Worm (Caenorhabditis elegans) whole organism, midembryonic: ENCODE measurements around the gene Y38H6C.4.

Experiments used
- T22C8.4 ChIP-seq: fragments of 200-800 bp; sonication (Bioruptor generic); IDR thresholded peaks from 2 replicates; pipeline ENCODE4 v1.3.6; 2022; ENCODE audit warnings: missing genetic modification characterization, missing compliant biosample characterization
- cog-1 ChIP-seq: sonication (generic microtip); optimal IDR thresholded peaks from 2 replicates; lab custom pipeline; 2016; ENCODE audit warnings: missing genetic modification characterization, missing compliant biosample characterization
- flt-1 ChIP-seq: fragments of 200-800 bp; sonication (Bioruptor generic); IDR thresholded peaks from 2 replicates; pipeline ENCODE4 v1.3.6; 2022; ENCODE audit warnings: missing genetic modification characterization, missing compliant biosample characterization
- klf-2 ChIP-seq: fragments of 200-800 bp; sonication (Bioruptor generic); conservative IDR thresholded peaks from 2 replicates; pipeline ENCODE4 v1.3.6; 2022; ENCODE audit warnings: missing genetic modification reagents, missing genetic modification characterization, missing compliant biosample characterization
- med-1 ChIP-seq: sonication (generic microtip); optimal IDR thresholded peaks from 2 replicates; lab custom pipeline; 2017; ENCODE audit warnings: missing genetic modification characterization, mild to moderate bottlenecking, missing compliant biosample characterization, antibody characterized with exemption, missing genetic modification reagents; ENCODE audit not compliant: insufficient read depth
- ref-1 ChIP-seq: fragments of 200-800 bp; sonication (Bioruptor generic); conservative IDR thresholded peaks from 2 replicates; pipeline ENCODE4 v1.3.6; 2022; ENCODE audit warnings: missing genetic modification reagents, missing genetic modification characterization, missing compliant biosample characterization
- tab-1 ChIP-seq: fragments of 200-800 bp; sonication (Bioruptor generic); IDR thresholded peaks from 2 replicates; pipeline ENCODE4 v1.3.6; 2022; ENCODE audit warnings: missing genetic modification characterization, missing compliant biosample characterization
- ztf-23 ChIP-seq: fragments of 200-800 bp; sonication (Bioruptor generic); IDR thresholded peaks from 2 replicates; pipeline ENCODE4 v1.3.6; 2022; ENCODE audit warnings: missing genetic modification reagents, missing genetic modification characterization, missing compliant biosample characterization
- ztf-29 ChIP-seq: fragments of 200-800 bp; sonication (Bioruptor generic); IDR thresholded peaks from 2 replicates; pipeline ENCODE4 v1.3.6; 2022; ENCODE audit warnings: missing genetic modification reagents, missing genetic modification characterization, missing compliant biosample characterization

The Y38H6C.4 gene

ce11 chrV:20480790-20481189, 24.1 kb downstream of the Y38H6C.4 start:
- TF ChIP-seq ref-1 (GFP tag; lab: Robert Waterston, UW) (no peak), tab-1 (GFP tag; lab: Robert Waterston, UW) (no peak), ztf-23 (GFP tag; lab: Robert Waterston, UW) (no peak), T22C8.4 (GFP tag; lab: Robert Waterston, UW) (no peak), flt-1 (GFP tag; lab: Robert Waterston, UW) (no peak), cog-1 (no peak), ztf-29 (no peak), klf-2 (GFP tag; lab: Robert Waterston, UW) (no peak), med-1 (GFP tag; lab: Kevin White, UChicago) (no peak)

DNA sequence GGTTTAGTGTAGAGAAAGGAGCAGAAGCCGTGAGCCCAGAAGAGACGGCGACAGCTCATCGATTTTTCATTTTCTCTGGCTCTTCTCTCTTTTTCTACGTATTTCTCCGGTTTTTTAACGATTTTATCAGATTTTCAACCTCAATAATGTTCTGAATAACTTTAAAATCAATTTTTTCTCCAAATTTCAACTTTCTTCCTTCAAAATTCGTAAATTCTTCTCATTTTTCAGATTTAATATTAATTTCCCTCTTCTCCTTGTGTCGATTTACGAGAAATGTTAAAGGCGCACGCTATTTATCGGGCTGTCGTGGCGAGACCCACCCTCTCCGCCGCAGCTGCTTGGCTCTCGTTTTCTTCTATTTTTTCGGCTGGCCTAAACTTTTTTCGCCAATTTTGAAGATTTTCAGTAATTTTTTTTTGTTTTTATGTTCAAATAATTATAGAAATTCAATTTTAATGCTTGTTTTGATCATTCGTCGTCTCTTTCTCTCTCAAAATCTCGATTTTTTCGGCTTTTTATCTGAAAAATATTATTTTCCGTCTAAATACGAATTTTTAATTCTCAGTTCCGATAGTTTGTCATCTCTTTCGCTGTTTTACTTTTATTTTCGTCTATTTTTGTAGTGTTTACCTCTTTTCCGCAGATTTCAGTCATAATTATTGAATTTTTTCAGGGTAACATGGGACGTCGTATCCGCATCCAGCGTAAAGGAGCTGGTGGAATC, 25.7 kb downstream of the Y38H6C.4 start, which contains the start of the genes calf-1 and rpl-2:
TSS of gene calf-1 (minus strand) at position 77 of the 727 bp plus-strand sequence.
TSS of gene rpl-2 (plus strand) at position 677 of the 727 bp plus-strand sequence.
- no peak for TF ChIP-seq cog-1

DNA sequence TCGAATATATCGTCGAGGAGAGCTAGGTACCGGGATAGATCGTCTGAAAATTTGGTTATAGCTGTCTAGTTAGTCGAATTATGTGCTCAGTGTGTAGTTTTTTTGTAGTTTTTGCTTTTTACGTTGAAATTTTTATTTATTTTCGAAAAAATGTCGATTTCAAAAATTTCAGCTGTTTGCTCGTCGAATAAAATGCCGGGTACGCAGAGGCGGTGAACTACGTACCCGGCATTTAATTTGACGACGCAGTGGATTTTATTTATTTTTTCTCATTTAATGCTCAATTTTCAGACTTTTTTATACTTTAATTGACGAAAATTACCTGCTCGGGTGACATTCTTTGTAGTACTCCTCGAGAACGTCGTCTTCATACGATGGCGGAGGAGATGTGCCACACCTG, 27.9 kb downstream of the Y38H6C.4 start:
- TF ChIP-seq ztf-23 (GFP tag; lab: Robert Waterston, UW) (no peak), ref-1 (GFP tag; lab: Robert Waterston, UW) (no peak), T22C8.4 (GFP tag; lab: Robert Waterston, UW) (no peak), klf-2 (GFP tag; lab: Robert Waterston, UW) (no peak), cog-1 (no peak), flt-1 (GFP tag; lab: Robert Waterston, UW) (no peak), tab-1 (GFP tag; lab: Robert Waterston, UW) (no peak), med-1 (GFP tag; lab: Kevin White, UChicago) (no peak), ztf-29 (no peak)

- TF ChIP-seq klf-2 (GFP tag; lab: Robert Waterston, UW), result no peak
- no peak for TF ChIP-seq T22C8.4 (GFP tag; lab: Robert Waterston, UW)
- TF ChIP-seq med-1 (GFP tag; lab: Kevin White, UChicago), result no peak
- no peak for TF ChIP-seq flt-1 (GFP tag; lab: Robert Waterston, UW)
- no peak for TF ChIP-seq ztf-29
- no peak for TF ChIP-seq ref-1 (GFP tag; lab: Robert Waterston, UW)
- no peak for TF ChIP-seq cog-1
- no peak for TF ChIP-seq ztf-23 (GFP tag; lab: Robert Waterston, UW)
- TF ChIP-seq tab-1 (GFP tag; lab: Robert Waterston, UW), result no peak
Observed at ce11 chrV:20476514-20476913, 28.4 kb downstream of the Y38H6C.4 start.

- TF ChIP-seq T22C8.4 (GFP tag; lab: Robert Waterston, UW) (no peak), tab-1 (GFP tag; lab: Robert Waterston, UW) (no peak), klf-2 (GFP tag; lab: Robert Waterston, UW) (no peak), flt-1 (GFP tag; lab: Robert Waterston, UW) (no peak), ref-1 (GFP tag; lab: Robert Waterston, UW) (no peak), med-1 (GFP tag; lab: Kevin White, UChicago) (no peak), ztf-29 (no peak), ztf-23 (GFP tag; lab: Robert Waterston, UW) (no peak), cog-1 (no peak)
Observed at ce11 chrV:20475830-20476229, 29.1 kb downstream of the Y38H6C.4 start, which contains the start of gene B0250.7. Gene B0250.7, minus strand, starts transcription at chrV:20476061.

DNA sequence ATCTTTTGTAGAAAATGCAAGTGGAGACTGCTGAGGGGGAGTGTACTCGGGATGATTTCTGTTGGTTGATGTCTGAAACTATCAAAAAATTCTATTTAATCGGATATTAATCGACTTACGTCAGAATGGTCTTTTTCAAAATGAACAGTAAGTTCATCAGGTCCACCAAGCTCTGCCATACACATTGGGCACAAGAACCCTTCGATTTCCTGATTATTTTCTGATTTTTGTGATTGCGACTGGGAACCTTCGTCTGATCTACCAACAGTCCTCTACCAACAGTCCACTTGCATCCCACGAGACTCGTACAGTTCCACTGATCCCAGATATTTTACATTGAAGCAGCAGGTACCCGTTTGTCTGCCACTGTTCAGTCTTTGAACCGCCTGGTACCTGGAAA, 29.9 kb downstream of the Y38H6C.4 start:
- TF ChIP-seq T22C8.4 (GFP tag; lab: Robert Waterston, UW) (no peak), ref-1 (GFP tag; lab: Robert Waterston, UW) (no peak), klf-2 (GFP tag; lab: Robert Waterston, UW) (no peak), cog-1 (no peak), ztf-23 (GFP tag; lab: Robert Waterston, UW) (no peak), flt-1 (GFP tag; lab: Robert Waterston, UW) (no peak), tab-1 (GFP tag; lab: Robert Waterston, UW) (no peak), med-1 (GFP tag; lab: Kevin White, UChicago) (no peak), ztf-29 (no peak)

- TF ChIP-seq med-1 (GFP tag; lab: Kevin White, UChicago) (no peak), flt-1 (GFP tag; lab: Robert Waterston, UW) (no peak), klf-2 (GFP tag; lab: Robert Waterston, UW) (no peak), cog-1 (no peak), ref-1 (GFP tag; lab: Robert Waterston, UW) (no peak), ztf-29 (no peak)
Observed at ce11 chrV:20470385-20470784, 34.5 kb downstream of the Y38H6C.4 start, which contains the start of gene B0250.8. Gene B0250.8, minus strand, starts transcription at chrV:20470485.

ce11 chrV:20464778-20465177, 40.1 kb downstream of the Y38H6C.4 start:
- TF ChIP-seq klf-2 (GFP tag; lab: Robert Waterston, UW), result no peak
- no peak for TF ChIP-seq cog-1
- peak; percentile 61 for TF ChIP-seq T22C8.4 (GFP tag; lab: Robert Waterston, UW)

DNA sequence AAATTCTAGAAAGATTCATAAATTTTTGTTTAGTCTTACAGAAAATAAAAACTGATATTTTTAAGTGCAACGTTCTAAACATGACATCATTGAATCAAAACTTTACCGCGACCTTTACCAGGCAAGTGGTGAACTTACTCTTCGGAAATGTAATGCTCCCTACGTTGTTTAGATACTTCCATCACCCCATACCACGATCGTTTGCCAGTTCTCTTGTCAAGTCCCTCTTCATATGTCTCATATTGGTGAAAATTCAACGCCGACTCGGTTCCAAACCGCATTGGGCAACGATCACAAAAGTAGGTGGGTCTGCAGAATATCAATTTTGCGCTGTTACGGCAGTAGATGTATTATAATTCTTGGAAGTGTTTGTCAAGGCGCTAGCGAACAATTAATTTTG, 44.1 kb downstream of the Y38H6C.4 start, which contains the start of gene B0250.18:
TSS of gene B0250.18 (minus strand) at position 101 of the 400 bp plus-strand sequence.
- TF ChIP-seq ztf-23 (GFP tag; lab: Robert Waterston, UW) (no peak), klf-2 (GFP tag; lab: Robert Waterston, UW) (no peak), tab-1 (GFP tag; lab: Robert Waterston, UW) (no peak), ztf-29 (no peak), ref-1 (GFP tag; lab: Robert Waterston, UW) (no peak), cog-1 (no peak), med-1 (GFP tag; lab: Kevin White, UChicago) (no peak), T22C8.4 (GFP tag; lab: Robert Waterston, UW) (no peak), flt-1 (GFP tag; lab: Robert Waterston, UW) (no peak)
